Fruit fly (Drosophila melanogaster): ENCODE results near the gene Tom20.
A peak's percentile ranks its signal among the peaks of the same experiment; 100 is the strongest.

The Tom20 gene

DNA sequence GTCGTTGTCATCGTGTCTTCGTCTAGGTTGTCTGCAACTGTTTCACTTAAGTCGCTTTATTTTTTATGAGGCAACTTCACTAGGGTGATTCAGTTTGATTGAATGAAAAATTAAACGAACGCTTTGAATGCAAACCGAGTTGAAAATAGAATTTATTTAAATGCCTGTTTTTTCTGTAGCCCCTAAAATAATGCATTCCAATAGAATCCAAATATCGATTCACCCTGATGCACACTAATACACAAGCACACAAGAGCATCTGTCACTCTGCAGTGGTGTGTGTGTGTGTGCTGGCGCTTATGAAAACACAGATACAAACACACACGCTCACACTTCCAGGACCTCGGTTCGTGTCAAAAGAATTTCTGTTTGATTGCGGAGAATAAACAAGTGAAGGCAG is 38.6 kb upstream of the Tom20 start (continued):
- TF ChIP-seq CG3032 (tag; optimal IDR thresholded peaks at IDR 0.05) (no peak), topi (GFP tag; optimal IDR thresholded peaks at IDR 0.05) (no peak), CG6792 (GFP tag; optimal IDR thresholded peaks at IDR 0.05) (peak; percentile 17), CG8319 (GFP tag; optimal IDR thresholded peaks at IDR 0.05) (no peak), CG6808 (GFP tag; optimal IDR thresholded peaks at IDR 0.05) (peak; percentile 2), esn (GFP tag; optimal IDR thresholded peaks at IDR 0.05) (no peak), vri (GFP tag; optimal IDR thresholded peaks at IDR 0.05) (no peak), CG9139 (GFP tag; optimal IDR thresholded peaks at IDR 0.05) (peak; percentile 6), spab (GFP tag; optimal IDR thresholded peaks at IDR 0.05) (peak; percentile 40), Eip75B (GFP tag; optimal IDR thresholded peaks at IDR 0.05) (no peak), pdm3 (GFP tag; optimal IDR thresholded peaks at IDR 0.05) (peak; percentile 39), CG11902 (GFP tag; optimal IDR thresholded peaks at IDR 0.05) (no peak), CG32006 (GFP tag; optimal IDR thresholded peaks at IDR 0.05) (peak; percentile 25), Lpt (GFP tag; optimal IDR thresholded peaks at IDR 0.05) (no peak), lz (GFP tag; optimal IDR thresholded peaks at IDR 0.05) (peak; percentile 15), eg (GFP tag; IDR thresholded peaks at IDR 0.05) (no peak), CG10669 (GFP tag; optimal IDR thresholded peaks at IDR 0.05) (no peak), Sox102F (GFP tag; optimal IDR thresholded peaks at IDR 0.05) (peak; percentile 7), CG6163 (GFP tag; IDR thresholded peaks at IDR 0.05) (no peak), CG8632 (GFP tag; optimal IDR thresholded peaks at IDR 0.05) (peak; percentile 28)

dm6 chr3L:19968725-19969598 is 31.5 kb upstream of the Tom20 start:
- TF ChIP-seq Ets21C (GFP tag; optimal IDR thresholded peaks at IDR 0.05) (no peak), svp (GFP tag) (peak; percentile 52)

DNA sequence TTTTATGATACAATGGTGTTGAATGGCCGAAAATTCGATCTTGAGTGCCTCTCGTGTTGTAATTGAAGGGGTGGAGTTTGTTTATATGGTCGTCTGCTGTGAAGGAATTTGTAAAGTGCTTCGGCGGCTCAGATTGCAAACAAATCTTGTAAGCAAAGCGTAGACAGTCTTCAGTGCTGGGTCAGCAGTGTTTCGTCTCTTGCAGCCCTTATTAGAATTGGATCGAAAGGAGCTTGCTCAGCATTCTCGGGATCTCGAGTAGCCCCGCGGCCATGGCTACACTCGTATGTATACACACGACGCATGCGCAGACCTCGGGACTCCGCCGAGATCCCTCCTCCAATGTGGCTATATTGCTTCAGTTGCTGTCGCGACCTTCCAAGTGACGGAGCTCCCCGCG is 22.4 kb upstream of the Tom20 start:
- no peak for TF ChIP-seq dac (GFP tag; optimal IDR thresholded peaks at IDR 0.05)
- TF ChIP-seq CG11294 (GFP tag; IDR thresholded peaks at IDR 0.05): no peak
- TF ChIP-seq CG10631 (GFP tag; optimal IDR thresholded peaks at IDR 0.05): no peak
- no peak for TF ChIP-seq vri (GFP tag; optimal IDR thresholded peaks at IDR 0.05)
- no peak for TF ChIP-seq lz (GFP tag; optimal IDR thresholded peaks at IDR 0.05)
- TF ChIP-seq fkh (GFP tag; optimal IDR thresholded peaks at IDR 0.05): no peak
- TF ChIP-seq Ets21C (GFP tag; optimal IDR thresholded peaks at IDR 0.05): no peak
- TF ChIP-seq Lpt (GFP tag; optimal IDR thresholded peaks at IDR 0.05): no peak

- TF ChIP-seq fkh (GFP tag; optimal IDR thresholded peaks at IDR 0.05): peak; percentile 91
- TF ChIP-seq pdm3 (GFP tag; optimal IDR thresholded peaks at IDR 0.05): no peak
These were observed 20.9 kb upstream of the Tom20 start, which contains the start of gene CG14182 for dm6 chr3L:19979592-19979991. Gene CG14182, minus strand, starts transcription at chr3L:19979812.

DNA sequence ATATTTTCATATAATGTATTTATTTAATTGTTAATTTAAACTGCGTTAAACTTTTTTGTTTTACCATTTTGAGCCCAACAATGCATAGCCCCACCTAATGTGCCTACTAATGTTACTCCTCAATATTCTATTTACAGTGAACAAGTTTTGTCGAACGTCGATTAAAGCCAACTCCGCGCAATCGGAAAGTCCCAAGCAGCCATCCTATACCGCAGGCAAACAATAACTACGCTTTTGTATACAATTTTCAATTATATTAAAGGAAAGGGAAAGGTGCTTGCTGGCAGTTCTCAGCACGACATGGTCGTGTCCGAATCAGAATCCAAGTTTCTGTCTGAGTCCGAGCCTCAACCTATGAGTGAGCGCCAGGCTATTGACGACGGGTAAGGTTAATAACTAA is 19.1 kb upstream of the Tom20 start, which contains the start of gene CG17732:
CG17732 (plus strand) TSS at position 301 of the 400 bp plus-strand sequence.
- TF ChIP-seq CG9139 (GFP tag; optimal IDR thresholded peaks at IDR 0.05) (no peak), spab (GFP tag; optimal IDR thresholded peaks at IDR 0.05) (no peak), CG11762 (GFP tag; optimal IDR thresholded peaks at IDR 0.05; ENCODE audit: insufficient read depth) (no peak), CG31627 (GFP tag; optimal IDR thresholded peaks at IDR 0.05) (no peak), OdsH (GFP tag; optimal IDR thresholded peaks at IDR 0.05) (no peak), achi (GFP tag; optimal IDR thresholded peaks at IDR 0.05) (no peak), CG10631 (GFP tag; optimal IDR thresholded peaks at IDR 0.05) (no peak), CG10669 (GFP tag; optimal IDR thresholded peaks at IDR 0.05) (no peak), CG6792 (GFP tag; optimal IDR thresholded peaks at IDR 0.05) (no peak), Hr38 (GFP tag; optimal IDR thresholded peaks at IDR 0.05) (no peak), CG7368 (GFP tag; optimal IDR thresholded peaks at IDR 0.05) (no peak), fkh (GFP tag; optimal IDR thresholded peaks at IDR 0.05) (no peak)
